Fruit fly (Drosophila melanogaster): Measurements from ENCODE around the gene Rrp40.

Gene Rrp40

dm6 chr2L:1729607-1730011, 1.1 kb downstream of the Rrp40 start, which contains the start of the genes Eno and CG31937 (continued):
- peak; percentile 87 for TF ChIP-seq CG5180 (GFP tag; optimal IDR thresholded peaks at IDR 0.05)
- TF ChIP-seq Scr (GFP tag; IDR thresholded peaks at IDR 0.05; ENCODE audit: partially characterized antibody) = no peak
- TF ChIP-seq CG12942 (GFP tag; optimal IDR thresholded peaks at IDR 0.05) = peak; percentile 11
- no peak for TF ChIP-seq fru (optimal IDR thresholded peaks at IDR 0.05)
- TF ChIP-seq ewg (GFP tag; optimal IDR thresholded peaks at IDR 0.05) = no peak
- peak; percentile 5 for TF ChIP-seq maf-S (GFP tag; optimal IDR thresholded peaks at IDR 0.05)
- TF ChIP-seq CG14965 (GFP tag; optimal IDR thresholded peaks at IDR 0.05; ENCODE audit: borderline replicate concordance) = no peak
- no peak for TF ChIP-seq ap (GFP tag; IDR thresholded peaks at IDR 0.05)
- no peak for TF ChIP-seq Rx (GFP tag; IDR thresholded peaks at IDR 0.05)
- TF ChIP-seq Hey (tag; optimal IDR thresholded peaks at IDR 0.05) = no peak
- TF ChIP-seq Med (GFP tag) = peak; percentile 85
- peak; percentile 56 for TF ChIP-seq CG31224 (GFP tag; IDR thresholded peaks at IDR 0.05)
- no peak for TF ChIP-seq Blimp-1 (GFP tag; optimal IDR thresholded peaks at IDR 0.05)
- TF ChIP-seq Camta (GFP tag; optimal IDR thresholded peaks at IDR 0.05) = no peak
- no peak for TF ChIP-seq eve (GFP tag; optimal IDR thresholded peaks at IDR 0.05)
- TF ChIP-seq CG15011 (GFP tag; optimal IDR thresholded peaks at IDR 0.05) = no peak
- no peak for TF ChIP-seq usp (GFP tag; optimal IDR thresholded peaks at IDR 0.05)
- peak; percentile 49 for TF ChIP-seq Drgx (GFP tag; IDR thresholded peaks at IDR 0.05)
- TF ChIP-seq Poxn (GFP tag; IDR thresholded peaks at IDR 0.05) = no peak
- peak; percentile 17 to 24 for TF ChIP-seq bsh (GFP tag; optimal IDR thresholded peaks at IDR 0.05)
- no peak for TF ChIP-seq Nf-YA (GFP tag; IDR thresholded peaks at IDR 0.05)
- peak; percentile 4 for TF ChIP-seq unpg (GFP tag; optimal IDR thresholded peaks at IDR 0.05)
- no peak for TF ChIP-seq twi (tag; optimal IDR thresholded peaks at IDR 0.05)
- TF ChIP-seq bbx (GFP tag; IDR thresholded peaks at IDR 0.05; ENCODE audit: partially characterized antibody) = no peak
- no peak for TF ChIP-seq CG6765 (GFP tag; optimal IDR thresholded peaks at IDR 0.05)
- TF ChIP-seq dmrt99B (tag; optimal IDR thresholded peaks at IDR 0.05) = peak; percentile 40
- peak; percentile 52 for TF ChIP-seq bcd (GFP tag; optimal IDR thresholded peaks at IDR 0.05)
- peak; percentile 59 for TF ChIP-seq lilli (GFP tag; optimal IDR thresholded peaks at IDR 0.05)
- no peak for TF ChIP-seq z (GFP tag; IDR thresholded peaks at IDR 0.05)
- TF ChIP-seq CG11723 (GFP tag; optimal IDR thresholded peaks at IDR 0.05) = no peak
- peak; percentile 36 for TF ChIP-seq mirr (GFP tag; optimal IDR thresholded peaks at IDR 0.05)
- peak; percentile 67 for TF ChIP-seq CG7786 (GFP tag; optimal IDR thresholded peaks at IDR 0.05)
- no peak; the same call in 2 of the 3 replicates for TF ChIP-seq CG7357 (GFP tag; IDR thresholded peaks at IDR 0.05)
- peak; percentile 62 for TF ChIP-seq grau (tag; optimal IDR thresholded peaks at IDR 0.05)
- no peak for TF ChIP-seq CG9797 (GFP tag; optimal IDR thresholded peaks at IDR 0.05)

- TF ChIP-seq ssp (GFP tag; IDR thresholded peaks at IDR 0.05) = no peak
- TF ChIP-seq Hmr (GFP tag; optimal IDR thresholded peaks at IDR 0.05) = peak; percentile 21
Observed at dm6 chr2L:1730914-1731313, 2.4 kb downstream of the Rrp40 start.

- TF ChIP-seq sr (GFP tag; IDR thresholded peaks at IDR 0.05) (peak; percentile 47; the same call in 1 of the 3 replicates), btn (GFP tag; optimal IDR thresholded peaks at IDR 0.05) (no peak), CG11398 (GFP tag; optimal IDR thresholded peaks at IDR 0.05) (no peak), CG8478 (optimal IDR thresholded peaks at IDR 0.05) (no peak), bbx (GFP tag; IDR thresholded peaks at IDR 0.05; ENCODE audit: partially characterized antibody) (no peak), CG18262 (tag; optimal IDR thresholded peaks at IDR 0.05) (peak; percentile 9), Hmr (GFP tag; optimal IDR thresholded peaks at IDR 0.05) (no peak), unc-4 (GFP tag; IDR thresholded peaks at IDR 0.05; ENCODE audit: partially characterized antibody) (0 out of 2 replicates have a peak, but pooled peaks have one; percentile 25), nom (GFP tag; optimal IDR thresholded peaks at IDR 0.05) (peak; percentile 27), CG15514 (GFP tag; optimal IDR thresholded peaks at IDR 0.05) (peak; percentile 13), CG3281 (GFP tag; optimal IDR thresholded peaks at IDR 0.05) (no peak), seq (GFP tag; IDR thresholded peaks at IDR 0.05) (peak; percentile 13; the same call in 1 of the 2 replicates), CG1603 (tag; optimal IDR thresholded peaks at IDR 0.05) (peak; percentile 61), CG11723 (GFP tag; optimal IDR thresholded peaks at IDR 0.05) (no peak), CG13287 (GFP tag; IDR thresholded peaks at IDR 0.05; ENCODE audit: partially characterized antibody) (peak; percentile 36; the same call in 1 of the 2 replicates), dm (GFP tag; optimal IDR thresholded peaks at IDR 0.05) (peak; percentile 22), CG30431 (GFP tag; optimal IDR thresholded peaks at IDR 0.05) (no peak)
Observed at dm6 chr2L:1732189-1732588, 3.7 kb downstream of the Rrp40 start, which contains the start of the genes CG17652 and CG17646. CG17652 (minus strand) TSS chr2L:1732356. CG17646 (plus strand) TSS chr2L:1732524.

All from whole organism, embryonic.